Fruit fly (Drosophila melanogaster): ENCODE data around the gene Oga.

Gene Oga

DNA sequence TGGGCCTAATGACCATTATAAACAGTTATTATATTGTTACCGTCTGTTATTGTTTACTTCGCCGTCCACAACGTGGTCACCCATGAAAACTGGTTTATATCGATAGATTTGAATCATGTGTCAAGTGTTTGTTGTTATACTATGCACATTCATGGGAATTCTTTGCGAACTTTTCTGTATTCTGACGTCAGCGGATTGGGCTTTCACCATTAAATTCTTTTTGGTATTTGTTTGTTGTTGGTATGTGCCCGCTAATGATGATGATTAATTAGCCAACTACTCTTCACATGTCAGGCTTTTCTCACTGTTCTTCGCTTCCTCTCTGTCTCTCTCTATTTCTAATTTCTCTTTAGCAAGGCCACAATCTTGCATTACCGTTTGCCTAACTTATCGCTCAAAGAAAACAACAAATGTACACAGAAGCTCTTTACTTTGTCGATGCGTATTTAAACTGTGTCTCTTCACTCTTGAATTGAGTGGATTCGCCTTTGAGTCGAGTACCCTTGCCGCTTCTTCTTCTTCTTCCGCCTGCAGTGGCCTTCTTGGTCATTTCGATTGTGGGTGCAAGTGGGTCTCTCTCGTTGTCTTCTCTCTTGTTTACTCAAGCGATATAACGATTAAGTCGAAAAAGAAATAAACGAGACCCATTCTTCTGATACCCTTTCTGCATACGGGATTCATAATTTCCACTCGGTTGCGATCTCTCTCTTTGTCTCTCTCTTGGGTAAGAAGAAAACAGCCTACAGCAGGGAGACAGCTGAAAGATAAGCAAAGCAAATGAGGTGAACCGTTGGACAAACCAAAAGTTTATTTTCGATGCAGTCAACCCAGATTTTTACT, 15.0 kb upstream of the Oga start (continued):
- TF ChIP-seq tgo (GFP tag; IDR thresholded peaks at IDR 0.05) (no peak), repo (GFP tag; optimal IDR thresholded peaks at IDR 0.05) (no peak), CG8281 (tag; optimal IDR thresholded peaks at IDR 0.05) (no peak), hbn (GFP tag; IDR thresholded peaks at IDR 0.05; ENCODE audit: partially characterized antibody) (no peak), fru (optimal IDR thresholded peaks at IDR 0.05) (no peak), trh (GFP tag; optimal IDR thresholded peaks at IDR 0.05) (no peak), CG3281 (GFP tag; optimal IDR thresholded peaks at IDR 0.05) (no peak), luna (GFP tag; optimal IDR thresholded peaks at IDR 0.05) (no peak), mirr (GFP tag; optimal IDR thresholded peaks at IDR 0.05) (peak; percentile 60), CG1024 (GFP tag; IDR thresholded peaks at IDR 0.05) (peak; percentile 39; the same call in 1 of the 2 replicates), tup (GFP tag; optimal IDR thresholded peaks at IDR 0.05) (no peak), Dref (GFP tag; IDR thresholded peaks at IDR 0.05) (no peak), rib (GFP tag; IDR thresholded peaks at IDR 0.05) (no peak), CG3726 (GFP tag; IDR thresholded peaks at IDR 0.05) (no peak), bowl (GFP tag; IDR thresholded peaks at IDR 0.05) (no peak), Six4 (GFP tag; optimal IDR thresholded peaks at IDR 0.05) (no peak), CG6683 (GFP tag; optimal IDR thresholded peaks at IDR 0.05) (no peak), CG4617 (GFP tag; optimal IDR thresholded peaks at IDR 0.05; ENCODE audit: borderline replicate concordance) (no peak), zen (tag; optimal IDR thresholded peaks at IDR 0.05) (no peak), Hr39 (optimal IDR thresholded peaks at IDR 0.05) (no peak), Side (GFP tag; optimal IDR thresholded peaks at IDR 0.05) (no peak), CG15696 (tag; optimal IDR thresholded peaks at IDR 0.05) (peak; percentile 71), CG34422 (GFP tag; IDR thresholded peaks at IDR 0.05) (no peak), CG9727 (GFP tag; optimal IDR thresholded peaks at IDR 0.05) (no peak), ara (GFP tag; IDR thresholded peaks at IDR 0.05) (peak; percentile 76), CG4820 (GFP tag; optimal IDR thresholded peaks at IDR 0.05) (no peak), CG10979 (tag; optimal IDR thresholded peaks at IDR 0.05) (no peak), Doc2 (GFP tag; IDR thresholded peaks at IDR 0.05) (no peak), Lpt (GFP tag; optimal IDR thresholded peaks at IDR 0.05) (no peak), Hr78 (GFP tag; optimal IDR thresholded peaks at IDR 0.05) (no peak), CG16779 (GFP tag; IDR thresholded peaks at IDR 0.05) (no peak), toy (GFP tag; IDR thresholded peaks at IDR 0.05) (no peak), tap (tag; optimal IDR thresholded peaks at IDR 0.05) (peak; percentile 85), CG10959 (GFP tag; IDR thresholded peaks at IDR 0.05) (no peak), twi (tag; optimal IDR thresholded peaks at IDR 0.05) (no peak), pb (GFP tag; optimal IDR thresholded peaks at IDR 0.05) (no peak), CG18262 (tag; optimal IDR thresholded peaks at IDR 0.05) (no peak), CG17385 (GFP tag; optimal IDR thresholded peaks at IDR 0.05) (peak; percentile 90), nerfin-1 (tag; optimal IDR thresholded peaks at IDR 0.05) (peak; percentile 90), CG2199 (GFP tag; IDR thresholded peaks at IDR 0.05) (no peak), Sox102F (GFP tag; optimal IDR thresholded peaks at IDR 0.05) (no peak), usp (GFP tag; optimal IDR thresholded peaks at IDR 0.05) (no peak), Dip2 (GFP tag; IDR thresholded peaks at IDR 0.05) (no peak), Pdp1 (GFP tag; optimal IDR thresholded peaks at IDR 0.05) (no peak), Antp (GFP tag; optimal IDR thresholded peaks at IDR 0.05) (no peak), CG6689 (GFP tag; IDR thresholded peaks at IDR 0.05) (no peak), sim (GFP tag; IDR thresholded peaks at IDR 0.05) (peak; percentile 74), CG30020 (tag; optimal IDR thresholded peaks at IDR 0.05) (no peak), chm (GFP tag; IDR thresholded peaks at IDR 0.05) (peak; percentile 84), Dll (GFP tag; IDR thresholded peaks at IDR 0.05; ENCODE audit: partially characterized antibody) (peak; percentile 22; the same call in 1 of the 4 replicates), bab2 (GFP tag; optimal IDR thresholded peaks at IDR 0.05) (no peak), CTCF (GFP tag; optimal IDR thresholded peaks at IDR 0.05) (no peak)
